Fruit fly (Drosophila melanogaster) whole organism, embryonic: ENCODE data around the gene RpS14a.

Experiments used
- Awh ChIP-seq: fragments of 200-800 bp; sonication (Bioruptor generic); IDR thresholded peaks from 2 replicates; pipeline ENCODE4, ENCODE4 v1.3.6; 2022; ENCODE audit warnings: missing biosample characterization, missing genetic modification characterization
- B-H1 ChIP-seq: fragments of 200-800 bp; sonication (Bioruptor generic); IDR thresholded peaks from 3 replicates; pipeline ENCODE4 v1.3.6; 2022; ENCODE audit warnings: missing biosample characterization, missing genetic modification characterization
- CG11504 ChIP-seq: fragments of 200-800 bp; sonication (Bioruptor generic); optimal IDR thresholded peaks from 3 replicates; lab custom pipeline; 2019; ENCODE audit warnings: missing biosample characterization, mild to moderate bottlenecking, missing genetic modification characterization, moderate library complexity
- CG11695 ChIP-seq: fragments of 200-800 bp; sonication (Bioruptor generic); IDR thresholded peaks from 3 replicates; pipeline ENCODE4 v1.3.6; 2022; ENCODE audit warnings: missing biosample characterization, missing genetic modification characterization
- CG16813 ChIP-seq: fragments of 200-800 bp; sonication (Bioruptor generic); IDR thresholded peaks from 3 replicates; pipeline ENCODE4 v1.3.6; 2022; ENCODE audit warnings: missing biosample characterization, missing genetic modification characterization; ENCODE audit not compliant: partially characterized antibody
- CG17359 ChIP-seq: fragments of 200-800 bp; sonication (Bioruptor generic); optimal IDR thresholded peaks from 3 replicates; lab custom pipeline; 2018; ENCODE audit warnings: missing biosample characterization, mild to moderate bottlenecking, missing genetic modification characterization, moderate library complexity
- CG17612 ChIP-seq: fragments of 200-800 bp; sonication (Bioruptor generic); IDR thresholded peaks from 2 replicates; pipeline ENCODE4 v1.3.6; 2022; ENCODE audit warnings: missing biosample characterization, missing genetic modification characterization
- CG18764 ChIP-seq: fragments of 200-800 bp; sonication (Bioruptor generic); optimal IDR thresholded peaks from 3 replicates; lab custom pipeline; 2016; ENCODE audit warnings: missing biosample characterization, missing genetic modification characterization
- CG2199 ChIP-seq: fragments of 200-800 bp; sonication (Bioruptor generic); IDR thresholded peaks from 3 replicates; pipeline ENCODE4 v1.3.6; 2022; ENCODE audit warnings: missing biosample characterization, missing genetic modification characterization
- CG2678 ChIP-seq: fragments of 200-800 bp; sonication (Bioruptor generic); optimal IDR thresholded peaks from 3 replicates; lab custom pipeline; 2019; ENCODE audit warnings: missing biosample characterization, mild to moderate bottlenecking, missing genetic modification characterization, moderate library complexity
- CG2889 ChIP-seq: fragments of 200-800 bp; sonication (Bioruptor generic); IDR thresholded peaks from 3 replicates; pipeline ENCODE4 v1.3.6; 2022; ENCODE audit warnings: missing biosample characterization, missing genetic modification characterization
- CG3838 ChIP-seq: fragments of 200-800 bp; sonication (Bioruptor generic); optimal IDR thresholded peaks from 3 replicates; lab custom pipeline; 2016; ENCODE audit warnings: missing biosample characterization, missing genetic modification characterization
- CG3847 ChIP-seq: fragments of 200-800 bp; sonication (Bioruptor generic); IDR thresholded peaks from 2 replicates; pipeline ENCODE4 v1.3.6; 2022; ENCODE audit warnings: missing biosample characterization, missing genetic modification characterization
- CG4617 ChIP-seq: fragments of 200-800 bp; sonication (Bioruptor generic); optimal IDR thresholded peaks from 3 replicates; lab custom pipeline; 2016; ENCODE audit warnings: missing biosample characterization, missing genetic modification characterization, borderline replicate concordance
- CG4820 ChIP-seq: fragments of 200-800 bp; sonication (Bioruptor generic); optimal IDR thresholded peaks from 3 replicates; lab custom pipeline; 2016; ENCODE audit warnings: missing biosample characterization, missing genetic modification characterization
- CG7271 ChIP-seq: fragments of 200-800 bp; sonication (Bioruptor generic); optimal IDR thresholded peaks from 2 replicates; lab custom pipeline; 2018; ENCODE audit warnings: missing biosample characterization, mild to moderate bottlenecking, missing genetic modification characterization, moderate library complexity
- CG7372 ChIP-seq: fragments of 200-800 bp; sonication (Bioruptor generic); IDR thresholded peaks from 2 replicates; pipeline ENCODE4 v1.3.6; 2022; ENCODE audit warnings: missing biosample characterization, missing genetic modification characterization
- CG7839 ChIP-seq: fragments of 200-800 bp; sonication (Bioruptor generic); optimal IDR thresholded peaks from 3 replicates; lab custom pipeline; 2018; ENCODE audit warnings: missing biosample characterization, mild to moderate bottlenecking, missing genetic modification characterization, moderate library complexity
- CG8089 ChIP-seq: fragments of 200-800 bp; sonication (Bioruptor generic); optimal IDR thresholded peaks from 3 replicates; lab custom pipeline; 2016; ENCODE audit warnings: missing biosample characterization, missing genetic modification characterization
- CG9215 ChIP-seq: fragments of 200-800 bp; sonication (Bioruptor generic); IDR thresholded peaks from 2 replicates; pipeline ENCODE4 v1.3.6; 2022; ENCODE audit warnings: missing biosample characterization, missing genetic modification characterization
- CoRest ChIP-seq: fragments of 200-800 bp; sonication (Bioruptor generic); optimal IDR thresholded peaks from 3 replicates; lab custom pipeline; 2018; ENCODE audit warnings: missing biosample characterization, mild to moderate bottlenecking, missing genetic modification characterization, moderate library complexity
- D19A ChIP-seq: fragments of 200-800 bp; optimal IDR thresholded peaks from 3 replicates; lab custom pipeline; 2019; ENCODE audit warnings: missing biosample characterization, mild to moderate bottlenecking, missing genetic modification characterization, moderate library complexity
- Fer3 ChIP-seq: fragments of 200-800 bp; sonication (Bioruptor generic); optimal IDR thresholded peaks from 2 replicates; lab custom pipeline; 2018; ENCODE audit warnings: missing biosample characterization, mild to moderate bottlenecking, missing genetic modification characterization, moderate library complexity
- Gsc ChIP-seq: fragments of 200-800 bp; sonication (Bioruptor generic); IDR thresholded peaks from 2 replicates; pipeline ENCODE4 v1.3.6; 2022; ENCODE audit warnings: missing biosample characterization, missing genetic modification characterization
- Hmr ChIP-seq: fragments of 200-800 bp; sonication (Bioruptor generic); optimal IDR thresholded peaks from 3 replicates; lab custom pipeline; 2017; ENCODE audit warnings: mild to moderate bottlenecking, missing biosample characterization, missing genetic modification reagents, missing genetic modification characterization
- Lpt ChIP-seq: fragments of >200 bp; optimal IDR thresholded peaks from 2 replicates; lab custom pipeline; 2018; ENCODE audit warnings: missing biosample characterization, missing genetic modification characterization
- PHDP ChIP-seq: fragments of 200-800 bp; sonication (Bioruptor generic); optimal IDR thresholded peaks from 3 replicates; lab custom pipeline; 2018; ENCODE audit warnings: missing biosample characterization, mild to moderate bottlenecking, missing genetic modification characterization, moderate library complexity
- Poxn ChIP-seq: fragments of 200-800 bp; sonication (Bioruptor generic); IDR thresholded peaks from 2 replicates; pipeline ENCODE4 v1.3.6; 2022; ENCODE audit warnings: missing biosample characterization, missing genetic modification characterization
- Rx ChIP-seq: fragments of 200-800 bp; sonication (Bioruptor generic); IDR thresholded peaks from 2 replicates; pipeline ENCODE4 v1.3.6; 2022; ENCODE audit warnings: missing biosample characterization, missing genetic modification characterization
- Six4 ChIP-seq: fragments of 200-800 bp; sonication (Bioruptor generic); optimal IDR thresholded peaks from 2 replicates; lab custom pipeline; 2016; ENCODE audit warnings: missing biosample characterization, missing genetic modification characterization
- Sox102F ChIP-seq: fragments of 200-800 bp; sonication (Bioruptor generic); optimal IDR thresholded peaks from 2 replicates; lab custom pipeline; 2018; ENCODE audit warnings: missing biosample characterization, mild to moderate bottlenecking, missing genetic modification characterization, moderate library complexity
- Trl ChIP-seq, 3 experiments: fragments of >200 bp in 2 of 3; fragments of 200-800 bp in 1 of 3; sonication (Bioruptor generic) in 1 of 3; optimal IDR thresholded peaks; 2 replicates in 1 of 3; 3 replicates in 2 of 3; lab custom pipeline; 2016 to 2017; ENCODE audit warnings: missing biosample characterization in 1 of 3, missing genetic modification characterization in 1 of 3
- aop ChIP-seq: fragments of 200-800 bp; sonication (Bioruptor generic); IDR thresholded peaks from 2 replicates; pipeline ENCODE4 v1.3.6; 2022; ENCODE audit warnings: missing biosample characterization, missing genetic modification characterization
- bsh ChIP-seq, 2 experiments: fragments of 200-800 bp; sonication (Bioruptor generic); optimal IDR thresholded peaks; 2 replicates each; lab custom pipeline; 2017 to 2018; ENCODE audit warnings: mild to moderate bottlenecking in 2 of 2, missing biosample characterization in 2 of 2, missing genetic modification characterization in 2 of 2, moderate library complexity in 1 of 2
- cato ChIP-seq: fragments of 200-800 bp; sonication (Bioruptor generic); optimal IDR thresholded peaks from 2 replicates; lab custom pipeline; 2016; ENCODE audit warnings: missing biosample characterization, missing genetic modification characterization, borderline replicate concordance
- caup ChIP-seq: fragments of 200-800 bp; sonication (Bioruptor generic); optimal IDR thresholded peaks from 3 replicates; lab custom pipeline; 2017; ENCODE audit warnings: missing biosample characterization, mild to moderate bottlenecking, missing genetic modification characterization, moderate library complexity; ENCODE audit not compliant: severe bottlenecking
- crp ChIP-seq, 2 experiments: fragments of 200-800 bp; sonication (Bioruptor generic); optimal IDR thresholded peaks; 2 replicates in 1 of 2; 3 replicates in 1 of 2; lab custom pipeline; 2017; ENCODE audit warnings: missing biosample characterization in 2 of 2, missing genetic modification characterization in 2 of 2, mild to moderate bottlenecking in 1 of 2, moderate library complexity in 1 of 2
- danr ChIP-seq: fragments of 200-800 bp; sonication (Bioruptor generic); IDR thresholded peaks from 2 replicates; pipeline ENCODE4 v1.3.6; 2022; ENCODE audit warnings: missing biosample characterization, missing genetic modification characterization
- emc ChIP-seq: fragments of 200-800 bp; sonication (Bioruptor generic); optimal IDR thresholded peaks from 2 replicates; lab custom pipeline; 2016; ENCODE audit warnings: missing biosample characterization, missing genetic modification characterization
- fd102C ChIP-seq: fragments of 200-800 bp; sonication (Bioruptor generic); optimal IDR thresholded peaks from 2 replicates; lab custom pipeline; 2018; ENCODE audit warnings: missing biosample characterization, mild to moderate bottlenecking, missing genetic modification characterization, moderate library complexity
- hkb ChIP-seq, 2 experiments: fragments of 200-800 bp in 1 of 2; fragments of >200 bp in 1 of 2; sonication (Bioruptor generic) in 1 of 2; IDR thresholded peaks in 1 of 2; optimal IDR thresholded peaks in 1 of 2; 2 replicates each; pipeline versions ENCODE4 v1.3.6 to Lab custom; 2017 to 2022; ENCODE audit warnings: missing biosample characterization in 1 of 2, missing genetic modification characterization in 1 of 2
- oc ChIP-seq: fragments of 200-800 bp; sonication (Bioruptor generic); optimal IDR thresholded peaks from 2 replicates; lab custom pipeline; 2018; ENCODE audit warnings: missing biosample characterization, mild to moderate bottlenecking, missing genetic modification characterization, moderate library complexity
- prd ChIP-seq, 3 experiments: fragments of >200 bp in 2 of 3; fragments of 200-800 bp in 1 of 3; sonication (Bioruptor generic) in 1 of 3; optimal IDR thresholded peaks in 2 of 3; IDR thresholded peaks in 1 of 3; 2 replicates in 2 of 3; 3 replicates in 1 of 3; pipeline versions ENCODE4 v1.3.6 to Lab custom; 2017 to 2022; ENCODE audit warnings: missing biosample characterization in 1 of 3, missing genetic modification characterization in 1 of 3
- repo ChIP-seq: fragments of 200-800 bp; sonication (Bioruptor generic); optimal IDR thresholded peaks from 2 replicates; lab custom pipeline; 2016; ENCODE audit warnings: missing biosample characterization, missing genetic modification characterization
- run ChIP-seq: fragments of 200-800 bp; sonication (Bioruptor generic); optimal IDR thresholded peaks from 3 replicates; lab custom pipeline; 2018; ENCODE audit warnings: missing biosample characterization, mild to moderate bottlenecking, missing genetic modification characterization
- sob ChIP-seq: fragments of 200-800 bp; sonication (Bioruptor generic); IDR thresholded peaks from 2 replicates; pipeline ENCODE4 v1.3.6; 2022; ENCODE audit warnings: missing biosample characterization, missing genetic modification characterization
- twi ChIP-seq: fragments of 200-800 bp; optimal IDR thresholded peaks from 2 replicates; lab custom pipeline; 2019; ENCODE audit warnings: missing biosample characterization, mild to moderate bottlenecking, missing genetic modification characterization, moderate library complexity
- wek ChIP-seq: fragments of 200-800 bp; sonication (Bioruptor generic); optimal IDR thresholded peaks from 3 replicates; lab custom pipeline; 2018; ENCODE audit warnings: missing biosample characterization, mild to moderate bottlenecking, missing genetic modification characterization, moderate library complexity
- zen2 ChIP-seq: fragments of 200-800 bp; sonication (Bioruptor generic); IDR thresholded peaks from 3 replicates; pipeline ENCODE4 v1.3.6; 2022; ENCODE audit warnings: missing biosample characterization, missing genetic modification characterization; ENCODE audit not compliant: partially characterized antibody

The RpS14a gene

dm6 chrX:7970396-7970795 lies 36.9 kb downstream of the RpS14a start (continued):
- TF ChIP-seq CG17612 (no peak), Fer3 (tag; lab: Kevin White, UChicago) (peak; percentile 57), repo (GFP tag; lab: Kevin White, UChicago) (no peak), CG7372 (0 out of 2 replicates have a peak, but pooled peaks have one; percentile 9), Hmr (GFP tag; lab: Kevin White, UChicago) (peak; percentile 67), hkb (optimal IDR thresholded peaks at IDR 0.05; lab: Kevin White, UChicago) (no peak), hkb (GFP tag; IDR thresholded peaks at IDR 0.05; lab: Robert Waterston, UW) (peak; percentile 35; the same call in 1 of the 2 replicates), Gsc (no peak), B-H1 (no peak), CG18764 (GFP tag; lab: Kevin White, UChicago) (no peak), D19A (tag; lab: Kevin White, UChicago) (peak; percentile 46), emc (GFP tag; lab: Kevin White, UChicago) (peak; percentile 6), Poxn (GFP tag; lab: Robert Waterston, UW) (no peak), CG4820 (GFP tag; lab: Kevin White, UChicago) (no peak), caup (GFP tag; lab: Kevin White, UChicago) (peak; percentile 51), CG11695 (GFP tag; lab: Robert Waterston, UW) (no peak), CG3847 (GFP tag; lab: Robert Waterston, UW) (0 out of 2 replicates have a peak, but pooled peaks have one; percentile 18), CG7271 (tag; lab: Kevin White, UChicago) (no peak), CG2199 (GFP tag; lab: Robert Waterston, UW) (no peak), twi (tag; lab: Kevin White, UChicago) (no peak), Six4 (GFP tag; lab: Kevin White, UChicago) (no peak), CG2889 (GFP tag; lab: Robert Waterston, UW) (no peak), danr (GFP tag; lab: Robert Waterston, UW) (no peak), PHDP (tag; lab: Kevin White, UChicago) (peak; percentile 50), sob (GFP tag; lab: Robert Waterston, UW) (no peak; the same call in 1 of the 2 replicates), Rx (GFP tag; lab: Robert Waterston, UW) (no peak), zen2 (GFP tag; lab: Robert Waterston, UW) (no peak; the same call in 2 of the 3 replicates), CG16813 (GFP tag; lab: Robert Waterston, UW) (peak; percentile 56), CG4617 (GFP tag; lab: Kevin White, UChicago) (no peak), fd102C (GFP tag; lab: Kevin White, UChicago) (no peak), Trl (optimal IDR thresholded peaks at IDR 0.05; lab: Kevin White, UChicago) (no peak), Trl (GFP tag; optimal IDR thresholded peaks at IDR 0.05; lab: Kevin White, UChicago) (no peak), cato (GFP tag; lab: Kevin White, UChicago) (no peak), CG7839 (tag; lab: Kevin White, UChicago) (peak; percentile 67), Lpt (GFP tag; lab: Kevin White, UChicago) (no peak), CG8089 (GFP tag; lab: Kevin White, UChicago) (no peak), prd (optimal IDR thresholded peaks at IDR 0.05; lab: Kevin White, UChicago) (no peak), prd (GFP tag; IDR thresholded peaks at IDR 0.05; lab: Robert Waterston, UW) (no peak; the same call in 1 of the 3 replicates), run (tag; lab: Kevin White, UChicago) (no peak), Sox102F (GFP tag; lab: Kevin White, UChicago) (peak; percentile 66), wek (GFP tag; lab: Kevin White, UChicago) (no peak), CG9215 (GFP tag; lab: Robert Waterston, UW) (0 out of 2 replicates have a peak, but pooled peaks have one; percentile 18), bsh (GFP tag; optimal IDR thresholded peaks at IDR 0.05; lab: Kevin White, UChicago) (peak; percentile 47 to 81), aop (GFP tag; lab: Robert Waterston, UW) (no peak), CG17359 (tag; lab: Kevin White, UChicago) (peak; percentile 63), CoRest (peak; percentile 56), CG3838 (no peak), oc (no peak), CG11504 (peak; percentile 72), crp (GFP tag; optimal IDR thresholded peaks at IDR 0.05; lab: Kevin White, UChicago) (no peak), CG2678 (tag; lab: Kevin White, UChicago) (peak; percentile 73), Awh (GFP tag; lab: Robert Waterston, UW) (no peak)
